Worm (Caenorhabditis elegans) whole organism, L4/young adult: Measurements from ENCODE around the gene C30H6.5.

Experiments used
- W03F9.2 ChIP-seq: fragments of 150-350 bp; optimal IDR thresholded peaks from 2 replicates; lab custom pipeline; 2014; ENCODE audit warnings: missing biosample characterization, missing genetic modification characterization
- dao-5 ChIP-seq: sonication (generic microtip); optimal IDR thresholded peaks from 2 replicates; lab custom pipeline; 2016; ENCODE audit warnings: missing genotype, missing genetic modification characterization, moderate library complexity, missing compliant biosample characterization
- him-1 ChIP-seq: sonication (generic microtip); optimal IDR thresholded peaks from 2 replicates; lab custom pipeline; 2016; ENCODE audit warnings: missing genotype, missing genetic modification reagents, missing genetic modification characterization, missing compliant biosample characterization

The C30H6.5 gene

ce11 chrIV:17371469-17371868 is at the start of gene C30H6.5:
Gene C30H6.5, plus strand, starts transcription at chrIV:17371769.
- TF ChIP-seq W03F9.2 (no peak), dao-5 (tag; lab: Kevin White, UChicago) (no peak), him-1 (tag; lab: Kevin White, UChicago) (no peak)

DNA sequence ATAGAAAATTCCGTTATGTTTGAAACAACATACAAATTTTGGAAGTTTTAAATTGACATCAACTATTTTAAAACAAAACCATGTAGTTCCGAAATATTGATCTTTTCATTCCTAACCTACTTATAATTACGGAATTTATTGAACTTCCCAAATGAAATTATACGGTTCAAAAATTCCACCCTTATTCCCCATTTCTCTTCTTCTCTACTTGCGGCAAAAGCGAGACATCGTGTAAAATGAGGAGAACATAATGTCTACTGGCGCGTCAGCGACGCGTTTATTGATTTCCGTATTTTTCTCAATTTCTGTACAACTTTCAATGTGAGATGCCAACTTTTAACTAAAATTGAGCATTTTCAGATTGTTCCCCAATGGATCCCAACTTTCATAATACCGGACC is 42.7 kb upstream of the C30H6.5 start, which contains the start of gene ceh-88:
Gene ceh-88 (plus strand): TSS at position 355 of the 400 bp plus-strand sequence.
- TF ChIP-seq W03F9.2 (no peak), dao-5 (tag; lab: Kevin White, UChicago) (no peak), him-1 (tag; lab: Kevin White, UChicago) (no peak)

DNA sequence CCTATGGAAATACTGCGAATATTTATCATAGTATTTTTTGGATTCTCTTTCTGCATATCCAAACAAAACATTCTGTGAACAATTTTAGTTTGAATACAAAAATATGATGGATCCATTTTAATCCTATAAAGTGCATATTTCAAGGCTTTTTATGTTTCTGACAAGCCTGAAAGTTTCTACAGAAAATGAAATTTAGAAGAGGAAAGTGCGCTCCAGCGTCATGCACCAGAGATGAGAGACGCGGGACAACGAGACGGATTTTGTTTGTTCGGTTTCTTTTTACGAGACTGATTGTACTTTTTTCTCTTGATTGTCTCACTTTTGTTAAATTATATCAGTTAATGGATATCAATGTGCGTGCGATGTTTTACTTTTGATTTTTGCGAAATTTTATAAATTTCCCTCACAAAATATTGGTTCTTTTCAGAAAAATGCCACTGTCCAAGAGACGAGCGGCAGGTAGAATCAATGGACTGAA is 40.4 kb upstream of the C30H6.5 start, which contains the start of gene C49C3.6:
Gene C49C3.6 (plus strand): TSS at position 428 of the 478 bp plus-strand sequence.
- TF ChIP-seq him-1 (tag; lab: Kevin White, UChicago) (no peak), dao-5 (tag; lab: Kevin White, UChicago) (no peak), W03F9.2 (no peak)

DNA sequence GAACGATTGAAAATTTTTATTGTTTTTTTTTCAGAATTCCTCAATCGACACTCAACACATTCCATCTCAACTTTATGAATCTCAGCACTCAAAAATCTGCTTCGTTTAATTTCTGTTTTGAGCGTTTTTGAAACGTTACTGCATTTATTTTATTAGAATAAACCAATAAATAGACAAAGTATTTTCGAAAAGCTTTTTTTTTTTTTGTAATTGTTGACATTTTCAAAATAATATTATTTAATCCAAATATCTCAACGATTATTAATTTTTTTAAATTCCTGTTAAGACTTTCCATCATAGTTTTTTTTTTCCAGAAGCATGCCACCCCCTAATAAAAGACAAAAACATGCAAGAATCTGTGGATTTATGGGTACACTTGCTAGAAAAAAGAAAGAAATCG is 39.3 kb upstream of the C30H6.5 start, which contains the start of gene C49C3.7:
Gene C49C3.7 (plus strand): TSS at position 301 of the 400 bp plus-strand sequence.
- TF ChIP-seq dao-5 (tag; lab: Kevin White, UChicago) (no peak), him-1 (tag; lab: Kevin White, UChicago) (no peak), W03F9.2 (no peak)

ce11 chrIV:17333542-17334281 is 37.9 kb upstream of the C30H6.5 start, which contains the start of gene C49C3.15:
Gene C49C3.15, plus strand, starts transcription at chrIV:17334231.
- no peak for TF ChIP-seq him-1 (tag; lab: Kevin White, UChicago)

DNA sequence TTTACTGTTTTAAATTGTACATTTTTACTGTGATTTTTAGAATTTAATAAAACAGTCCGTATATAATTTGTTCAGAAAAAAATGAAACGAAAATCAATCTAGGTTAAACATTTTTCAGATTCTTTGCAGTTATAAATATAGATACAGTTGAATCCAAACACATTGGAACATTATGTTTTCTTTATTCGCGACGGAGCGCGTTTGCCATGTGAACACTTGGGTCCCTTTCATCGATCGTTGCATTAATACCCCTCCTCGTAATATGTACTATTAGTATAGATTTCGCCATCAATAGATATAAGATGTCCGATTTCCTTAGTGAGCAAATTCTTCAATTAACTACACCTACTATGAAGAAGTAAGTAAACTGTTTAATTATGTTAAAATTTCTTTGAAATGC is 36.5 kb upstream of the C30H6.5 start, which contains the start of gene C49C3.8:
Gene C49C3.8 (plus strand): TSS at position 173 of the 400 bp plus-strand sequence.
- no peak for TF ChIP-seq him-1 (tag; lab: Kevin White, UChicago)
- no peak for TF ChIP-seq dao-5 (tag; lab: Kevin White, UChicago)
- TF ChIP-seq W03F9.2, result no peak

DNA sequence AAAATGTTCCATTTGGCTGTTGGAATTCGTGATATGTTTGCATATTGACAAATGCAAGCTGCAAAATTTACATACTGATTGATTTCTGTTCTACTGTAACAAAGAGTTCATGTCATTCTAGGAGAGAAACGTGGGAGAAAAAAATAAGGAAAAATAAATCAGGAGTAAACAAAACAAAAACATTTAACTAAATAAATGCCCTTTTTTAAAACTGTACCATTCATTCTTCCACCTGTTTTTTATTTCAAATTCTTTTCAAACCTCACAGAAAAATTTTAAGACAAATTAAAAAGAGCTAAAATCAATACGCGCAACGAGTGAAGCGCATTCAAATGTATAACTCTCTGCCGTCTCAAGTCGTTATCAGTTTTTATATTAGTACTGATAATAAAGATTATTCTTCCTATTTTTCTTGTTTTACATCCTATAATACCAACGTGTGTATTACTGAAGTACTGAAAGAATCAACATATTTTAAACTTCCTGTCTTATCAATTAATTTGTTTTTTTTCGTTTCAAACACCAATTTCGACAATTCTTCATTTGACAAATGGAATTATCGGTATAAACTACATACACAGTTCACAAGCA is 32.6 kb upstream of the C30H6.5 start, which contains the start of gene C49C3.10:
Gene C49C3.10 (minus strand): TSS at position 51 of the 591 bp plus-strand sequence.
- TF ChIP-seq W03F9.2, result no peak
- no peak for TF ChIP-seq him-1 (tag; lab: Kevin White, UChicago)
- no peak for TF ChIP-seq dao-5 (tag; lab: Kevin White, UChicago)

- TF ChIP-seq W03F9.2, result no peak
- TF ChIP-seq dao-5 (tag; lab: Kevin White, UChicago), result no peak
- TF ChIP-seq him-1 (tag; lab: Kevin White, UChicago), result no peak
These were observed 30.5 kb upstream of the C30H6.5 start for ce11 chrIV:17341033-17341432.

- TF ChIP-seq him-1 (tag; lab: Kevin White, UChicago) (no peak), W03F9.2 (no peak), dao-5 (tag; lab: Kevin White, UChicago) (no peak)
These were observed 29.4 kb upstream of the C30H6.5 start, which contains the start of gene C49C3.9 for ce11 chrIV:17342179-17342578. Gene C49C3.9, minus strand, starts transcription at chrIV:17342314.

ce11 chrIV:17342667-17343066 is 28.9 kb upstream of the C30H6.5 start, which contains the start of gene C49C3.21:
Gene C49C3.21, plus strand, starts transcription at chrIV:17342967.
- TF ChIP-seq W03F9.2 (no peak), him-1 (tag; lab: Kevin White, UChicago) (no peak), dao-5 (tag; lab: Kevin White, UChicago) (no peak)

DNA sequence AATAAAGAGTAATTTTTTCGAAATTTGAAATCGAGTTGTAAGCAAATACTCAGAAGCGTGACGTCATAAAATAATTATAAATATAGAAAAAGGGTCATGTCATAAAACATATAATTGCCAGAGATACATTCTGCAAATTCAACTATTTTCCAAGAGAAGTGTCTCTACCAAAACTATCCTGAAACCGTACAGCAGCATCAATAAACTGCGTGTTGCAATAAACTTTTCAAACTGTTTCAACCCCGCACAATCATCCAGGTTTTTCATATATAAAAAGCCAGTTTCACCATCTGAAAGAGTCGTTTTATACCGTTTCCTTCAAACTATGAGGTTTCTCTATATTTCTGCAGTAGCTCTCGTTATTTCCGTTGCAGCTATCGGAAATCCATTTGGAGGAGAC is 28.1 kb upstream of the C30H6.5 start, which contains the start of gene C49C3.11:
Gene C49C3.11 (plus strand): TSS at position 301 of the 400 bp plus-strand sequence.
- no peak for TF ChIP-seq W03F9.2
- no peak for TF ChIP-seq him-1 (tag; lab: Kevin White, UChicago)
- TF ChIP-seq dao-5 (tag; lab: Kevin White, UChicago), result no peak

DNA sequence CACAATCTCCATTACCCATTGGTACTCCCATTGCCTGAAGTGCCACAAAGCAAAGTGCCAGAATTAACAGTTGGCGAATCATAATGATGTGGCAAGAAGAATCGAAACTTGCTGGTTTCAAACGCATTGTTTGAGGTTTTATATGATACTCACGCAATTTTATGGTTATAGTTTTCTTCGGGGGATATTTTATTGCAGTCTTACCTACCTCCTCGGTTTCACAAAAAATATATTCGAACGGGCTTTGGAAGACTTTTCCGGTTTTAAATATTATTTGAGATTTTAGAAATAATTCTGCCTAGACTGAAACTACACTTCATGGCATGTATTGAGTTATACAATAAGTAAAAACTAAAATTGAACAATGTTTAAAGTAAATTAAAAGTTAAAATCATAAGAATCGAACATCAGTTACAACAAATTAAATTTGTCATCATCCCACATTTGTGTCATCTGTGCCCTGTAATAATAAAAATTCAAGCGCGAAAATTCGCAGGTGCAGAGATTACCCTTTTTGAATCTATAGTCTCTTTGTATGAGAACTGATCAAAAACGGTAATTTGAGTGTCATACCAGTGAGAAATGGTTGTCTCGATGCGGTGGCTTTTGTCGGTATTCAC is 24.9 kb upstream of the C30H6.5 start, which contains the start of the genes clec-197 and clec-198:
Gene clec-197 (minus strand): TSS at position 101 of the 620 bp plus-strand sequence.
Gene clec-198 (plus strand): TSS at position 570 of the 620 bp plus-strand sequence.
- no peak for TF ChIP-seq dao-5 (tag; lab: Kevin White, UChicago)
- no peak for TF ChIP-seq W03F9.2
- TF ChIP-seq him-1 (tag; lab: Kevin White, UChicago), result no peak

DNA sequence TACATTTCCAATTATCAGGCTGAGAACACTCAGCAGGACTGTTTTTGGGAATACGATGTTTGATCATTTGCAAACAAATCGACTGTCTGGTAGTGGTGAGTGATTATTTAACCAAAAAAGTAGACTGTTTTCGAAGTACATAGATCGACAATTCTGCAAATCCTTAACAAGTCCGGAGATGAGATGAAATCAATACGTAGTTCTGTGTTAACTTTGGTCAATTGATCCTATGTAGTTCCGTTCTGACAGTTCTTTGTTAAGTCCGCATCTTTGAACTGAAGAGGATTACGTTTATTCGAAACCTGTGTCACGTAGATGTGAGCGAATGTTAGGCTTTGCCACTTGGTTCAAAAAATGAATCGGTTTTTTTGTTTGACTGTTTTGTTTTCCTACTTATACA is 20.0 kb upstream of the C30H6.5 start, which contains the start of gene clec-199:
Gene clec-199 (plus strand): TSS at position 301 of the 400 bp plus-strand sequence.
- TF ChIP-seq W03F9.2 (no peak), him-1 (tag; lab: Kevin White, UChicago) (no peak), dao-5 (tag; lab: Kevin White, UChicago) (no peak)
